Fruit fly (Drosophila melanogaster): ENCODE results near the gene CG6769.

The CG6769 gene

dm6 chrX:17880269-17880889 lies 19.6 kb downstream of the CG6769 start (continued):
- TF ChIP-seq pzg (GFP tag; optimal IDR thresholded peaks at IDR 0.05) (peak; percentile 20), CG17359 (tag; optimal IDR thresholded peaks at IDR 0.05) (peak; percentile 94), trem (tag; optimal IDR thresholded peaks at IDR 0.05) (peak; percentile 65), CG15073 (GFP tag; optimal IDR thresholded peaks at IDR 0.05) (peak; percentile 69), kni (GFP tag; optimal IDR thresholded peaks at IDR 0.05) (peak; percentile 62), Kr (GFP tag; optimal IDR thresholded peaks at IDR 0.05) (no peak), tin (GFP tag; optimal IDR thresholded peaks at IDR 0.05) (peak; percentile 90), hkb (optimal IDR thresholded peaks at IDR 0.05) (no peak), hkb (GFP tag; IDR thresholded peaks at IDR 0.05) (peak; percentile 93), fd102C (GFP tag; optimal IDR thresholded peaks at IDR 0.05) (no peak), CG11560 (tag; IDR thresholded peaks at IDR 0.05) (peak; percentile 89), HmgD (GFP tag; optimal IDR thresholded peaks at IDR 0.05) (peak; percentile 57), tll (GFP tag; optimal IDR thresholded peaks at IDR 0.05) (no peak), CG31224 (GFP tag; IDR thresholded peaks at IDR 0.05) (peak; percentile 87), CG18764 (GFP tag; optimal IDR thresholded peaks at IDR 0.05) (peak; percentile 74), scrt (GFP tag; optimal IDR thresholded peaks at IDR 0.05) (peak; percentile 86), Atf6 (GFP tag; IDR thresholded peaks at IDR 0.05) (peak; percentile 96), PHDP (tag; optimal IDR thresholded peaks at IDR 0.05) (peak; percentile 96), CG2678 (tag; optimal IDR thresholded peaks at IDR 0.05) (peak; percentile 96), Oaz (GFP tag; IDR thresholded peaks at IDR 0.05) (peak; percentile 86), Ada2b (GFP tag; IDR thresholded peaks at IDR 0.05) (peak; percentile 95), CG17568 (GFP tag; optimal IDR thresholded peaks at IDR 0.05) (peak; percentile 91), bbx (GFP tag; IDR thresholded peaks at IDR 0.05; ENCODE audit: partially characterized antibody) (no peak), Hsf (GFP tag; optimal IDR thresholded peaks at IDR 0.05) (peak; percentile 93), crol (GFP tag; IDR thresholded peaks at IDR 0.05) (peak; percentile 72), hth (optimal IDR thresholded peaks at IDR 0.05) (no peak), CG17802 (tag; optimal IDR thresholded peaks at IDR 0.05) (peak; percentile 72), tup (GFP tag; optimal IDR thresholded peaks at IDR 0.05) (peak; percentile 95), fd96Cb (tag; optimal IDR thresholded peaks at IDR 0.05) (peak; percentile 90), peb (GFP tag; IDR thresholded peaks at IDR 0.05) (peak; percentile 93), CG18262 (tag; optimal IDR thresholded peaks at IDR 0.05) (peak; percentile 90), abd-A (tag; optimal IDR thresholded peaks at IDR 0.05) (peak; percentile 99), prd (optimal IDR thresholded peaks at IDR 0.05) (no peak), prd (GFP tag; IDR thresholded peaks at IDR 0.05) (peak; percentile 97), CG4404 (GFP tag; IDR thresholded peaks at IDR 0.05) (peak; percentile 90), CG4328 (GFP tag; optimal IDR thresholded peaks at IDR 0.05) (peak; percentile 87), CG31365 (tag; optimal IDR thresholded peaks at IDR 0.05) (peak; percentile 79), CG3281 (GFP tag; optimal IDR thresholded peaks at IDR 0.05) (peak; percentile 91), fd3F (GFP tag; optimal IDR thresholded peaks at IDR 0.05) (peak; percentile 91), CrebB (tag; optimal IDR thresholded peaks at IDR 0.05) (peak; percentile 95), lola (GFP tag; optimal IDR thresholded peaks at IDR 0.05) (peak in 1 of 3 experiments; percentile 79), amos (GFP tag; IDR thresholded peaks at IDR 0.05; ENCODE audit: partially characterized antibody) (no peak), Eip74EF (GFP tag; optimal IDR thresholded peaks at IDR 0.05) (peak in 1 of 2 experiments; percentile 94), ems (GFP tag; optimal IDR thresholded peaks at IDR 0.05) (peak; percentile 96), salm (tag; optimal IDR thresholded peaks at IDR 0.05) (peak; percentile 94), knrl (GFP tag; IDR thresholded peaks at IDR 0.05; ENCODE audit: partially characterized antibody) (no peak), CG2889 (GFP tag; IDR thresholded peaks at IDR 0.05) (peak; percentile 96), z (GFP tag; IDR thresholded peaks at IDR 0.05) (0 out of 3 replicates have a peak, but pooled peaks have one; percentile 20), Bteb2 (GFP tag; optimal IDR thresholded peaks at IDR 0.05) (peak; percentile 93)

Data from whole organism, embryonic.